Fruit fly (Drosophila melanogaster): ENCODE data around the gene Ndc80.

Ndc80 gene

dm6 chrX:13572382-13572781 lies 39.5 kb downstream of the Ndc80 start (continued):
- TF ChIP-seq unpg (GFP tag; optimal IDR thresholded peaks at IDR 0.05) (peak; percentile 65), Lpt (GFP tag; optimal IDR thresholded peaks at IDR 0.05) (no peak), CG6689 (GFP tag; IDR thresholded peaks at IDR 0.05) (peak; percentile 48), Dp (GFP tag; optimal IDR thresholded peaks at IDR 0.05) (no peak), ken (GFP tag; IDR thresholded peaks at IDR 0.05) (0 out of 3 replicates have a peak, but pooled peaks have one; percentile 8), CG13894 (tag; optimal IDR thresholded peaks at IDR 0.05) (peak; percentile 1), CG11085 (GFP tag; IDR thresholded peaks at IDR 0.05) (no peak), CG8388 (GFP tag; optimal IDR thresholded peaks at IDR 0.05) (peak; percentile 68), Neu2 (GFP tag; optimal IDR thresholded peaks at IDR 0.05; ENCODE audit: borderline replicate concordance) (no peak), dysf (GFP tag; IDR thresholded peaks at IDR 0.05) (peak; percentile 59), stc (GFP tag; IDR thresholded peaks at IDR 0.05) (0 out of 2 replicates have a peak, but pooled peaks have one; percentile 31), CG30020 (tag; optimal IDR thresholded peaks at IDR 0.05) (no peak), Eip74EF (GFP tag; optimal IDR thresholded peaks at IDR 0.05) (peak in 1 of 2 experiments; percentile 35), CG13775 (GFP tag; optimal IDR thresholded peaks at IDR 0.05) (peak; percentile 20), p53 (GFP tag; optimal IDR thresholded peaks at IDR 0.05) (no peak), sc (optimal IDR thresholded peaks at IDR 0.05) (no peak), sc (GFP tag; optimal IDR thresholded peaks at IDR 0.05) (peak; percentile 32), CG18262 (tag; optimal IDR thresholded peaks at IDR 0.05) (peak; percentile 74), vfl (GFP tag; optimal IDR thresholded peaks at IDR 0.05) (no peak), odd (GFP tag; optimal IDR thresholded peaks at IDR 0.05) (peak; percentile 1), en (GFP tag; optimal IDR thresholded peaks at IDR 0.05) (peak; percentile 28), Elba2 (GFP tag; optimal IDR thresholded peaks at IDR 0.05) (no peak), Drgx (GFP tag; IDR thresholded peaks at IDR 0.05) (0 out of 2 replicates have a peak, but pooled peaks have one; percentile 39), CG15011 (GFP tag; optimal IDR thresholded peaks at IDR 0.05) (peak; percentile 22), jigr1 (GFP tag; IDR thresholded peaks at IDR 0.05) (no peak), CG11560 (tag; IDR thresholded peaks at IDR 0.05) (no peak), CG17186 (GFP tag; optimal IDR thresholded peaks at IDR 0.05) (no peak), H2.0 (GFP tag; IDR thresholded peaks at IDR 0.05) (no peak), Atf-2 (GFP tag; optimal IDR thresholded peaks at IDR 0.05) (peak; percentile 54), CG17568 (GFP tag; optimal IDR thresholded peaks at IDR 0.05) (peak; percentile 36), CG7839 (tag; optimal IDR thresholded peaks at IDR 0.05) (peak; percentile 73), MTF-1 (GFP tag; optimal IDR thresholded peaks at IDR 0.05; ENCODE audit: borderline replicate concordance) (no peak), eve (GFP tag; optimal IDR thresholded peaks at IDR 0.05) (peak in 1 of 2 experiments; percentile 76), CG12236 (GFP tag; optimal IDR thresholded peaks at IDR 0.05) (no peak), nmo (GFP tag; optimal IDR thresholded peaks at IDR 0.05) (peak; percentile 73), stwl (tag; optimal IDR thresholded peaks at IDR 0.05) (no peak), CG3407 (GFP tag; optimal IDR thresholded peaks at IDR 0.05) (peak; percentile 5), CG2129 (GFP tag; IDR thresholded peaks at IDR 0.05; ENCODE audit: partially characterized antibody) (no peak), slou (GFP tag; optimal IDR thresholded peaks at IDR 0.05) (no peak), row (GFP tag; IDR thresholded peaks at IDR 0.05) (peak; percentile 56), schlank (tag; optimal IDR thresholded peaks at IDR 0.05) (no peak), CG10979 (tag; optimal IDR thresholded peaks at IDR 0.05) (peak; percentile 75), run (tag; optimal IDR thresholded peaks at IDR 0.05) (no peak), Dip3 (GFP tag; optimal IDR thresholded peaks at IDR 0.05) (peak; percentile 22), Atf6 (GFP tag; IDR thresholded peaks at IDR 0.05) (peak; percentile 49; the same call in 1 of the 2 replicates), cas (GFP tag; IDR thresholded peaks at IDR 0.05) (no peak), CoRest (tag; optimal IDR thresholded peaks at IDR 0.05) (peak; percentile 64), NfI (GFP tag; optimal IDR thresholded peaks at IDR 0.05) (peak; percentile 45), CG8089 (GFP tag; optimal IDR thresholded peaks at IDR 0.05) (no peak), dimm (GFP tag; IDR thresholded peaks at IDR 0.05) (no peak), ranshi (GFP tag; IDR thresholded peaks at IDR 0.05) (peak; percentile 44; the same call in 1 of the 2 replicates)
